Fruit fly (Drosophila melanogaster) whole organism, embryonic: ENCODE data around the gene CG10970.

Experiments used
- Abd-B ChIP-seq: fragments of 200-800 bp; sonication (Bioruptor generic); optimal IDR thresholded peaks from 2 replicates; lab custom pipeline; 2018; ENCODE audit warnings: missing biosample characterization, mild to moderate bottlenecking, missing genetic modification characterization, moderate library complexity
- Asciz ChIP-seq: fragments of 200-800 bp; sonication (Bioruptor generic); optimal IDR thresholded peaks from 2 replicates; lab custom pipeline; 2017; ENCODE audit warnings: missing biosample characterization, mild to moderate bottlenecking, missing genetic modification characterization, missing genetic modification reagents
- Atf6 ChIP-seq: fragments of 200-800 bp; sonication (Bioruptor generic); IDR thresholded peaks from 2 replicates; pipeline ENCODE4 v1.3.6; 2022; ENCODE audit warnings: missing biosample characterization, missing genetic modification characterization
- B-H1 ChIP-seq: fragments of 200-800 bp; sonication (Bioruptor generic); IDR thresholded peaks from 3 replicates; pipeline ENCODE4 v1.3.6; 2022; ENCODE audit warnings: missing biosample characterization, missing genetic modification characterization
- Blimp-1 ChIP-seq: fragments of 200-800 bp; sonication (Bioruptor generic); optimal IDR thresholded peaks from 3 replicates; lab custom pipeline; 2018; ENCODE audit warnings: missing biosample characterization, missing genetic modification characterization, mild to moderate bottlenecking, moderate library complexity, missing genetic modification reagents
- BtbVII ChIP-seq: fragments of 200-800 bp; sonication (Bioruptor generic); optimal IDR thresholded peaks from 3 replicates; lab custom pipeline; 2017; ENCODE audit warnings: missing biosample characterization, mild to moderate bottlenecking, missing genetic modification characterization
- CG10565 ChIP-seq: fragments of 200-800 bp; sonication (Bioruptor generic); optimal IDR thresholded peaks from 3 replicates; lab custom pipeline; 2016; ENCODE audit warnings: missing biosample characterization, mild to moderate bottlenecking, missing genetic modification characterization
- CG11398 ChIP-seq: fragments of 200-800 bp; sonication (Bioruptor generic); optimal IDR thresholded peaks from 2 replicates; lab custom pipeline; 2016; ENCODE audit warnings: missing biosample characterization, missing genetic modification characterization
- CG11723 ChIP-seq: fragments of 200-800 bp; sonication (Bioruptor generic); optimal IDR thresholded peaks from 2 replicates; lab custom pipeline; 2017; ENCODE audit warnings: missing biosample characterization, mild to moderate bottlenecking, missing genetic modification characterization
- CG12744 ChIP-seq: fragments of 200-800 bp; sonication (Bioruptor generic); optimal IDR thresholded peaks from 2 replicates; lab custom pipeline; 2016; ENCODE audit warnings: missing biosample characterization, missing genetic modification characterization
- CG13296 ChIP-seq: fragments of 200-800 bp; sonication (Bioruptor generic); optimal IDR thresholded peaks from 3 replicates; lab custom pipeline; 2018; ENCODE audit warnings: missing biosample characterization, mild to moderate bottlenecking, missing genetic modification characterization
- CG13894 ChIP-seq: fragments of 200-800 bp; sonication (Bioruptor generic); optimal IDR thresholded peaks from 3 replicates; lab custom pipeline; 2018; ENCODE audit warnings: missing biosample characterization, mild to moderate bottlenecking, missing genetic modification characterization, moderate library complexity
- CG14667 ChIP-seq: fragments of 200-800 bp; sonication (Bioruptor generic); IDR thresholded peaks from 2 replicates; pipeline ENCODE4 v1.3.6; 2022; ENCODE audit warnings: missing biosample characterization, missing genetic modification characterization
- CG15601 ChIP-seq: fragments of 200-800 bp; sonication (Bioruptor generic); optimal IDR thresholded peaks from 3 replicates; lab custom pipeline; 2019; ENCODE audit warnings: missing biosample characterization, mild to moderate bottlenecking, missing genetic modification characterization, moderate library complexity
- CG18599 ChIP-seq: fragments of 200-800 bp; sonication (Bioruptor generic); optimal IDR thresholded peaks from 3 replicates; lab custom pipeline; 2017; ENCODE audit warnings: missing biosample characterization, missing genetic modification characterization, mild to moderate bottlenecking, moderate library complexity, missing genetic modification reagents
- CG2875 ChIP-seq: fragments of 200-800 bp; sonication (Bioruptor generic); optimal IDR thresholded peaks from 2 replicates; lab custom pipeline; 2017; ENCODE audit warnings: missing biosample characterization, mild to moderate bottlenecking, missing genetic modification characterization, missing genetic modification reagents
- CG32767 ChIP-seq: fragments of 200-800 bp; sonication (Bioruptor generic); IDR thresholded peaks from 2 replicates; pipeline ENCODE4 v1.3.6; 2022; ENCODE audit warnings: missing biosample characterization, missing genetic modification characterization
- CG3281 ChIP-seq: fragments of 200-800 bp; sonication (Bioruptor generic); optimal IDR thresholded peaks from 3 replicates; lab custom pipeline; 2017; ENCODE audit warnings: missing biosample characterization, mild to moderate bottlenecking, missing genetic modification characterization
- CG3847 ChIP-seq: fragments of 200-800 bp; sonication (Bioruptor generic); IDR thresholded peaks from 2 replicates; pipeline ENCODE4 v1.3.6; 2022; ENCODE audit warnings: missing biosample characterization, missing genetic modification characterization
- CG6689 ChIP-seq: fragments of 200-800 bp; sonication (Bioruptor generic); IDR thresholded peaks from 2 replicates; pipeline ENCODE4 v1.3.6; 2022; ENCODE audit warnings: missing biosample characterization, missing genetic modification characterization
- CG7556 ChIP-seq: fragments of 200-800 bp; sonication (Bioruptor generic); optimal IDR thresholded peaks from 2 replicates; lab custom pipeline; 2017; ENCODE audit warnings: missing biosample characterization, mild to moderate bottlenecking, missing genetic modification characterization
- CG8089 ChIP-seq: fragments of 200-800 bp; sonication (Bioruptor generic); optimal IDR thresholded peaks from 3 replicates; lab custom pipeline; 2016; ENCODE audit warnings: missing biosample characterization, missing genetic modification characterization
- CTCF ChIP-seq: fragments of 200-800 bp; sonication (Bioruptor generic); optimal IDR thresholded peaks from 2 replicates; lab custom pipeline; 2017; ENCODE audit warnings: missing biosample characterization, mild to moderate bottlenecking, missing genetic modification characterization, moderate library complexity
- Chrac-16 ChIP-seq: fragments of 200-800 bp; sonication (Bioruptor generic); optimal IDR thresholded peaks from 3 replicates; lab custom pipeline; 2016; ENCODE audit warnings: missing biosample characterization, missing genetic modification characterization
- Dbx ChIP-seq: fragments of 200-800 bp; sonication (Bioruptor generic); IDR thresholded peaks from 3 replicates; pipeline ENCODE4 v1.3.6; 2022; ENCODE audit warnings: missing biosample characterization, missing genetic modification characterization
- Eip74EF ChIP-seq, 2 experiments: fragments of 200-800 bp in 1 of 2; fragments of >200 bp in 1 of 2; sonication (Bioruptor generic) in 1 of 2; optimal IDR thresholded peaks; 2 replicates each; lab custom pipeline; 2017 to 2019; ENCODE audit warnings: missing biosample characterization in 2 of 2, missing genetic modification characterization in 2 of 2, mild to moderate bottlenecking in 1 of 2, moderate library complexity in 1 of 2
- Gug ChIP-seq: fragments of 200-800 bp; sonication (Bioruptor generic); IDR thresholded peaks from 4 replicates; pipeline ENCODE4 v1.3.6; 2022; ENCODE audit warnings: missing biosample characterization, missing genetic modification characterization
- HLH4C ChIP-seq: fragments of 200-800 bp; sonication (Bioruptor generic); IDR thresholded peaks from 3 replicates; pipeline ENCODE4 v1.3.6; 2022; ENCODE audit warnings: missing biosample characterization, missing genetic modification characterization; ENCODE audit not compliant: partially characterized antibody
- Hr39 ChIP-seq: fragments of >200 bp; optimal IDR thresholded peaks from 2 replicates; lab custom pipeline; 2017
- Nf-YB ChIP-seq: fragments of 200-800 bp; sonication (Bioruptor generic); optimal IDR thresholded peaks from 3 replicates; lab custom pipeline; 2019; ENCODE audit warnings: missing biosample characterization, mild to moderate bottlenecking, missing genetic modification characterization, moderate library complexity
- Sin3A ChIP-seq: fragments of >200 bp; optimal IDR thresholded peaks from 2 replicates; lab custom pipeline; 2018
- TFAM ChIP-seq: fragments of 200-800 bp; sonication (Bioruptor generic); optimal IDR thresholded peaks from 2 replicates; lab custom pipeline; 2017; ENCODE audit warnings: missing biosample characterization, missing genetic modification characterization, inconsistent platforms
- cas ChIP-seq: fragments of 200-800 bp; sonication (Bioruptor generic); IDR thresholded peaks from 2 replicates; pipeline ENCODE4 v1.3.6; 2022; ENCODE audit warnings: missing biosample characterization, missing genetic modification characterization
- da ChIP-seq: fragments of 200-800 bp; sonication (Bioruptor generic); optimal IDR thresholded peaks from 2 replicates; lab custom pipeline; 2016; ENCODE audit warnings: missing biosample characterization, missing genetic modification characterization
- ems ChIP-seq: fragments of 200-800 bp; sonication (Bioruptor generic); optimal IDR thresholded peaks from 3 replicates; lab custom pipeline; 2016; ENCODE audit warnings: missing biosample characterization, missing genetic modification characterization
- fru ChIP-seq: fragments of >200 bp; optimal IDR thresholded peaks from 2 replicates; lab custom pipeline; 2017
- inv ChIP-seq: fragments of 200-800 bp; sonication (Bioruptor generic); IDR thresholded peaks from 2 replicates; pipeline ENCODE4 v1.3.6; 2022; ENCODE audit warnings: missing biosample characterization, missing genetic modification characterization; ENCODE audit not compliant: partially characterized antibody
- kay ChIP-seq: fragments of 200-800 bp; sonication (Bioruptor generic); optimal IDR thresholded peaks from 2 replicates; lab custom pipeline; 2016; ENCODE audit warnings: missing biosample characterization, missing genetic modification characterization
- nerfin-1 ChIP-seq: fragments of 200-800 bp; sonication (Bioruptor generic); optimal IDR thresholded peaks from 3 replicates; lab custom pipeline; 2019; ENCODE audit warnings: missing biosample characterization, mild to moderate bottlenecking, missing genetic modification characterization, moderate library complexity
- oc ChIP-seq: fragments of 200-800 bp; sonication (Bioruptor generic); optimal IDR thresholded peaks from 2 replicates; lab custom pipeline; 2018; ENCODE audit warnings: missing biosample characterization, mild to moderate bottlenecking, missing genetic modification characterization, moderate library complexity
- org-1 ChIP-seq: fragments of 200-800 bp; sonication (Bioruptor generic); optimal IDR thresholded peaks from 2 replicates; lab custom pipeline; 2017; ENCODE audit warnings: missing biosample characterization, missing genetic modification characterization
- pan ChIP-seq, 4 experiments: fragments of >200 bp in 3 of 4; fragments of 200-800 bp in 1 of 4; sonication (Bioruptor generic) in 1 of 4; optimal IDR thresholded peaks in 3 of 4; IDR thresholded peaks in 1 of 4; 2 replicates each; pipeline versions ENCODE4 v1.3.6 to Lab custom; 2017 to 2022; ENCODE audit warnings: missing biosample characterization in 2 of 4, missing genetic modification characterization in 2 of 4, mixed read lengths in 1 of 4
- peb ChIP-seq: fragments of 200-800 bp; sonication (Bioruptor generic); IDR thresholded peaks from 2 replicates; pipeline ENCODE4 v1.3.6; 2022; ENCODE audit warnings: missing biosample characterization, missing genetic modification characterization
- scrt ChIP-seq: fragments of 200-800 bp; sonication (Bioruptor generic); optimal IDR thresholded peaks from 2 replicates; lab custom pipeline; 2018; ENCODE audit warnings: missing biosample characterization, mild to moderate bottlenecking, missing genetic modification characterization, moderate library complexity
- sens-2 ChIP-seq: fragments of 200-800 bp; sonication (Bioruptor generic); IDR thresholded peaks from 2 replicates; pipeline ENCODE4 v1.3.6; 2022; ENCODE audit warnings: missing biosample characterization, missing genetic modification characterization
- stc ChIP-seq: fragments of 200-800 bp; sonication (Bioruptor generic); IDR thresholded peaks from 2 replicates; pipeline ENCODE4 v1.3.6; 2022; ENCODE audit warnings: missing biosample characterization, missing genetic modification characterization
- trem ChIP-seq: fragments of 200-800 bp; optimal IDR thresholded peaks from 3 replicates; lab custom pipeline; 2019; ENCODE audit warnings: missing biosample characterization, mild to moderate bottlenecking, missing genetic modification characterization, moderate library complexity
- twi ChIP-seq: fragments of 200-800 bp; optimal IDR thresholded peaks from 2 replicates; lab custom pipeline; 2019; ENCODE audit warnings: missing biosample characterization, mild to moderate bottlenecking, missing genetic modification characterization, moderate library complexity
- unc-4 ChIP-seq: fragments of 200-800 bp; sonication (Bioruptor generic); IDR thresholded peaks from 2 replicates; pipeline ENCODE4 v1.3.6; 2022; ENCODE audit warnings: missing biosample characterization, missing genetic modification characterization; ENCODE audit not compliant: partially characterized antibody
- vnd ChIP-seq: fragments of 200-800 bp; sonication (Bioruptor generic); IDR thresholded peaks from 3 replicates; pipeline ENCODE4 v1.3.6; 2022; ENCODE audit warnings: missing biosample characterization, missing genetic modification characterization; ENCODE audit not compliant: partially characterized antibody
- zfh1 ChIP-seq: fragments of 200-800 bp; sonication (Bioruptor generic); IDR thresholded peaks from 3 replicates; pipeline ENCODE4 v1.3.6; 2022; ENCODE audit warnings: missing biosample characterization, missing genetic modification characterization

CG10970 gene

dm6 chrX:9118961-9119633 lies 47.9 kb upstream of the CG10970 start (continued):
- TF ChIP-seq CG7556 (GFP tag; lab: Kevin White, UChicago) (no peak), TFAM (GFP tag; lab: Kevin White, UChicago) (no peak), CG14667 (GFP tag; lab: Robert Waterston, UW) (peak; percentile 30; the same call in 1 of the 2 replicates), fru (lab: Kevin White, UChicago) (no peak), scrt (GFP tag; lab: Kevin White, UChicago) (peak; percentile 12), CTCF (GFP tag; lab: Kevin White, UChicago) (no peak), CG15601 (tag; lab: Kevin White, UChicago) (no peak), CG10565 (GFP tag; lab: Kevin White, UChicago) (no peak), peb (GFP tag; lab: Robert Waterston, UW) (no peak), CG2875 (no peak), twi (tag; lab: Kevin White, UChicago) (no peak), da (GFP tag; lab: Kevin White, UChicago) (no peak), CG13894 (tag; lab: Kevin White, UChicago) (no peak), Gug (no peak), B-H1 (GFP tag; lab: Robert Waterston, UW) (no peak), CG3847 (GFP tag; lab: Robert Waterston, UW) (no peak), CG6689 (GFP tag; lab: Robert Waterston, UW) (no peak), CG11398 (GFP tag; lab: Kevin White, UChicago) (no peak), zfh1 (no peak), sens-2 (GFP tag; lab: Robert Waterston, UW) (no peak), Sin3A (lab: Kevin White, UChicago) (no peak), CG18599 (peak; percentile 65), Atf6 (GFP tag; lab: Robert Waterston, UW) (no peak), Eip74EF (GFP tag; optimal IDR thresholded peaks at IDR 0.05; lab: Kevin White, UChicago) (peak in 1 of 2 experiments; percentile 74), Blimp-1 (GFP tag; lab: Kevin White, UChicago) (peak; percentile 65), org-1 (GFP tag; lab: Kevin White, UChicago) (no peak), Abd-B (peak; percentile 47), cas (GFP tag; lab: Robert Waterston, UW) (no peak), CG3281 (GFP tag; lab: Kevin White, UChicago) (peak; percentile 57), oc (tag; lab: Kevin White, UChicago) (no peak), Chrac-16 (no peak), Dbx (GFP tag; lab: Robert Waterston, UW) (no peak), Asciz (GFP tag; lab: Kevin White, UChicago) (peak; percentile 22), CG8089 (no peak), Nf-YB (GFP tag; lab: Kevin White, UChicago) (no peak), unc-4 (no peak), CG13296 (GFP tag; lab: Kevin White, UChicago) (peak; percentile 46), kay (GFP tag; lab: Kevin White, UChicago) (no peak), pan (optimal IDR thresholded peaks at IDR 0.05; lab: Kevin White, UChicago) (no peak), pan (GFP tag; optimal IDR thresholded peaks at IDR 0.05 in 1 of 2, IDR thresholded peaks at IDR 0.05 in 1 of 2) (no peak), CG12744 (GFP tag; lab: Kevin White, UChicago) (no peak), BtbVII (GFP tag; lab: Kevin White, UChicago) (peak; percentile 37), ems (no peak), HLH4C (GFP tag; lab: Robert Waterston, UW) (no peak), stc (GFP tag; lab: Robert Waterston, UW) (no peak), trem (peak; percentile 29), vnd (GFP tag; lab: Robert Waterston, UW) (no peak), CG11723 (GFP tag; lab: Kevin White, UChicago) (no peak), CG32767 (GFP tag; lab: Robert Waterston, UW) (no peak), nerfin-1 (tag; lab: Kevin White, UChicago) (peak; percentile 56), Hr39 (lab: Kevin White, UChicago) (no peak), inv (GFP tag; lab: Robert Waterston, UW) (no peak)
